Worm (Caenorhabditis elegans) whole organism, L2 larva: ENCODE measurements around the gene Y57G11C.38.

Experiments
- ZK546.5 ChIP-seq: sonication (generic microtip); optimal IDR thresholded peaks from 2 replicates; lab custom pipeline; 2017; ENCODE audit warnings: missing biosample characterization, missing genetic modification characterization
- ama-1 ChIP-seq: fragments of 150-350 bp; optimal IDR thresholded peaks from 2 replicates; lab custom pipeline; 2018; ENCODE audit warnings: inconsistent platforms
- ceh-16 ChIP-seq: fragments of 150-350 bp; optimal IDR thresholded peaks from 2 replicates; lab custom pipeline; 2014; ENCODE audit warnings: missing biosample characterization, missing genetic modification characterization
- dmd-4 ChIP-seq: sonication (generic microtip); optimal IDR thresholded peaks from 2 replicates; lab custom pipeline; 2017; ENCODE audit warnings: missing biosample characterization, missing genetic modification characterization
- elt-1 ChIP-seq: fragments of 150-350 bp; optimal IDR thresholded peaks from 2 replicates; lab custom pipeline; 2014; ENCODE audit warnings: missing biosample characterization, missing genetic modification characterization
- gmeb-1 ChIP-seq: fragments of 150-350 bp; optimal IDR thresholded peaks from 2 replicates; lab custom pipeline; 2014; ENCODE audit warnings: missing biosample characterization, missing genetic modification characterization
- lin-11 ChIP-seq: fragments of 150-350 bp; sonication (generic microtip); optimal IDR thresholded peaks from 2 replicates; lab custom pipeline; 2014; ENCODE audit warnings: missing biosample characterization, missing genetic modification characterization, inconsistent platforms, mixed read lengths
- lin-13 ChIP-seq: fragments of 150-350 bp; optimal IDR thresholded peaks from 2 replicates; lab custom pipeline; 2014; ENCODE audit warnings: missing biosample characterization, missing genetic modification reagents, missing genetic modification characterization
- lsy-2 ChIP-seq, 2 experiments: fragments of 150-350 bp in 1 of 2; sonication (generic microtip) in 1 of 2; optimal IDR thresholded peaks; 2 replicates each; lab custom pipeline; 2014 to 2017; ENCODE audit warnings: missing biosample characterization in 2 of 2, missing genetic modification characterization in 2 of 2
- mab-5 ChIP-seq: fragments of 150-350 bp; optimal IDR thresholded peaks from 2 replicates; lab custom pipeline; 2014; ENCODE audit warnings: missing biosample characterization, missing genetic modification characterization
- mbf-1 ChIP-seq: sonication (generic microtip); optimal IDR thresholded peaks from 2 replicates; lab custom pipeline; 2017; ENCODE audit warnings: missing biosample characterization, missing genetic modification characterization
- mdl-1 ChIP-seq, 2 experiments: fragments of 150-350 bp in 1 of 2; sonication (generic microtip) in 1 of 2; optimal IDR thresholded peaks; 2 replicates each; lab custom pipeline; 2017; ENCODE audit warnings: missing biosample characterization in 2 of 2, missing genetic modification characterization in 2 of 2
- nhr-10 ChIP-seq: sonication (generic microtip); optimal IDR thresholded peaks from 2 replicates; lab custom pipeline; 2017; ENCODE audit warnings: missing biosample characterization, missing genetic modification characterization
- nhr-11 ChIP-seq: fragments of 150-350 bp; optimal IDR thresholded peaks from 2 replicates; lab custom pipeline; 2014; ENCODE audit warnings: missing biosample characterization, missing genetic modification characterization
- nhr-12 ChIP-seq: fragments of 150-350 bp; optimal IDR thresholded peaks from 2 replicates; lab custom pipeline; 2014; ENCODE audit warnings: missing biosample characterization, missing genetic modification characterization
- nhr-23 ChIP-seq: fragments of 150-350 bp; optimal IDR thresholded peaks from 2 replicates; lab custom pipeline; 2014; ENCODE audit warnings: missing biosample characterization, missing genetic modification reagents, missing genetic modification characterization
- nhr-237 ChIP-seq: fragments of 150-350 bp; optimal IDR thresholded peaks from 2 replicates; lab custom pipeline; 2014; ENCODE audit warnings: missing biosample characterization, missing genetic modification characterization
- nhr-25 ChIP-seq: fragments of 150-350 bp; sonication (generic microtip); optimal IDR thresholded peaks from 3 replicates; lab custom pipeline; 2014; ENCODE audit warnings: missing biosample characterization, missing genetic modification characterization
- nhr-6 ChIP-seq: fragments of 150-350 bp; optimal IDR thresholded peaks from 2 replicates; lab custom pipeline; 2014; ENCODE audit warnings: missing biosample characterization, missing genetic modification characterization
- nhr-77 ChIP-seq: fragments of 150-350 bp; optimal IDR thresholded peaks from 2 replicates; lab custom pipeline; 2014; ENCODE audit warnings: missing biosample characterization, missing genetic modification characterization
- peb-1 ChIP-seq: fragments of 150-350 bp; optimal IDR thresholded peaks from 2 replicates; lab custom pipeline; 2014; ENCODE audit warnings: missing biosample characterization, missing genetic modification characterization
- skn-1 ChIP-seq: sonication (generic microtip); optimal IDR thresholded peaks from 2 replicates; lab custom pipeline; 2017; ENCODE audit warnings: missing biosample characterization, missing genetic modification characterization
- sma-3 ChIP-seq: sonication (generic microtip); optimal IDR thresholded peaks from 2 replicates; lab custom pipeline; 2016; ENCODE audit warnings: missing genetic modification reagents, missing genetic modification characterization, missing compliant biosample characterization
- sma-9 ChIP-seq, 2 experiments: fragments of 150-350 bp in 1 of 2; sonication (generic microtip) in 1 of 2; optimal IDR thresholded peaks; 2 replicates each; lab custom pipeline; 2014 to 2016; ENCODE audit warnings: missing genetic modification characterization in 2 of 2, mild to moderate bottlenecking in 1 of 2, missing biosample characterization in 1 of 2, missing compliant biosample characterization in 1 of 2, missing genetic modification reagents in 1 of 2, moderate library complexity in 1 of 2
- snpc-4 ChIP-seq: fragments of 150-350 bp; optimal IDR thresholded peaks from 2 replicates; lab custom pipeline; 2014; ENCODE audit warnings: missing biosample characterization, missing genetic modification characterization
- unc-39 ChIP-seq: fragments of 150-350 bp; optimal IDR thresholded peaks from 2 replicates; lab custom pipeline; 2014; ENCODE audit warnings: missing biosample characterization, missing genetic modification characterization
- unc-55 ChIP-seq: fragments of 150-350 bp; sonication (generic microtip); optimal IDR thresholded peaks from 3 replicates; lab custom pipeline; 2014; ENCODE audit warnings: missing biosample characterization, missing genetic modification reagents, missing genetic modification characterization
- unc-62 ChIP-seq: fragments of 150-350 bp; optimal IDR thresholded peaks from 2 replicates; lab custom pipeline; 2014; ENCODE audit warnings: missing biosample characterization, missing genetic modification reagents, missing genetic modification characterization
- zag-1 ChIP-seq: fragments of 150-350 bp; optimal IDR thresholded peaks from 2 replicates; lab custom pipeline; 2014; ENCODE audit warnings: missing biosample characterization, missing genetic modification characterization
- ztf-11 ChIP-seq: sonication (generic microtip); optimal IDR thresholded peaks from 2 replicates; lab custom pipeline; 2017; ENCODE audit warnings: missing biosample characterization, missing genetic modification characterization
- ztf-4 ChIP-seq: fragments of 150-350 bp; optimal IDR thresholded peaks from 2 replicates; lab custom pipeline; 2014; ENCODE audit warnings: missing biosample characterization, missing genetic modification characterization

Y57G11C.38 gene

DNA sequence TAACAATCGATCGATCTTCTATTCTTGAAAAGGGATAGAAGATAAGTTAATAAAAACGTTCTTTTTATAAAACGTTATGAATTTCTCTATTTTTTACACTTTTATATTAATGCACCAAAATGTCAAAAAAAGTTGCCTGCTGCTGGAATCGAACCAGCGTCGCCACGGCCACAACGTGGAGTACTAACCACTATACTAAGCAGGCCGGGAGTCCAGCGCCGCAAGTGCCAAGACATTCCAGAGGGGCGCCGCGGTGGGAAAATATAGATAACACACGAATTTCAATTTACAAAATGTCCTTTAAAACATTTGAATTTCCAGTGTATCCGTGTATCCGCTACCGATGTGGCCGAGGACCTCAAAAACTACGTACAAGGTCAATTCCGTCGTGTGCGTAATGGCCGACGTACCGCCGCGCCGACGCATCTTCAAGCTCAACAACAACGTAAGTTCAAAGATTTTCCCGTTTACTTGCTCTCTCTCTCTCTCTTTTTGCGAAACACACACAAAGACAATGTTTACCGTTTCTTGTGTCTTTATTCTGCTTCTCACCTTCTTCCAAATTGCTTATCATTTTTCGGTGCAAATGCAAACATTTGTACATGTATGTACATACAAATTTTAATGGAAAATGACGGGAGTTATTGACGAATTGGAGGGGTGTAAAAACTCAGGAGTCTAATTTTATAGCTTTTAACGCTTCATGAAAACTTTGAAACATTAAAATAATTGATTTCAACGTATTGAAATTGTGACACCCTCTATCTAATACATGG, 26.8 kb downstream of the Y57G11C.38 start (continued):
- TF ChIP-seq ama-1 (lab: Kevin White, UChicago) (no peak), nhr-6 (tag; lab: Kevin White, UChicago) (no peak), zag-1 (tag; lab: Kevin White, UChicago) (no peak), nhr-12 (tag; lab: Kevin White, UChicago) (no peak), lin-13 (no peak)

DNA sequence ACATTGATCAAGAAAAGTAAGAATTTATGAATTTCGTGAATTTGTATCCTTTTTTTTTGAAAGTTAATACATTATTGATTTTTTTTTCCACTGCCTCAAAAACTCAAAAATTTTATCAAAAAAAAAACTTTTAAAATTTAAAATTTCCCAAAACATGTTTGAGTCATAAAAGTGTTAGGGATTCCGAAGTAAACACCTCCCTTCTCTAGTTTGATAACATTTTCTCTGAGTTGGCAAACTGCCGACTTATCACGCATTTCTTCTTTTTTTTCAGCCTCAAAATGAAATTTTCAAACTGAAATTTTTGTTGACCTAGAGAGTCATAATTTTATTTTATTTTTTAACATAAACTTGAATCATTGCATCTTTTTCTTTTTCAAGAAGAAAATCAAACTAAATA, 28.7 kb downstream of the Y57G11C.38 start:
- TF ChIP-seq mab-5 (tag; lab: Kevin White, UChicago): no peak
- TF ChIP-seq nhr-10 (tag; lab: Kevin White, UChicago): no peak
- TF ChIP-seq sma-3 (GFP tag; lab: Kevin White, UChicago): no peak
- TF ChIP-seq ZK546.5: no peak

DNA sequence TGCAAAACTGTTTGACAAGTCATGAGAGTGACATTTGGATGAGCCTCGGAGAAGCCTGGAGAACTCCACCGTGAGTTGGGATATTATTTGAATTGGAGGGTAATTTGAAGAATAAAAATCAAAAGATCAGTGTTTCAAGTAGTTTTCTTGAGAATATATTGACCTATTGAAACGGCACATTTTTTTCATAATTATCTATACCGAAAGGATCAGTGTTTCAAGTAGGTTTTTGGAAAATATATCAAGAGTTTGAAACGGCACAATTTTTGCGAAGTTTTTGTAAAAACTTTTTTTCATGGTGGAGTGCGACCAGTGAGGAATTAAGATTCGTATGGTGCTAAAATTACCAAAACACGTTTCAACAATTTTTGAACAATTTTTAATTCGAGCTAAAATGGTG, 29.7 kb downstream of the Y57G11C.38 start:
- no peak for TF ChIP-seq sma-9 (GFP tag; optimal IDR thresholded peaks at IDR 0.05; lab: Kevin White, UChicago)
- no peak for TF ChIP-seq sma-9 (tag; optimal IDR thresholded peaks at IDR 0.05; lab: Kevin White, UChicago)
- TF ChIP-seq nhr-77 (tag; lab: Kevin White, UChicago): no peak
- no peak for TF ChIP-seq mbf-1
- no peak for TF ChIP-seq nhr-237 (tag; lab: Kevin White, UChicago)

DNA sequence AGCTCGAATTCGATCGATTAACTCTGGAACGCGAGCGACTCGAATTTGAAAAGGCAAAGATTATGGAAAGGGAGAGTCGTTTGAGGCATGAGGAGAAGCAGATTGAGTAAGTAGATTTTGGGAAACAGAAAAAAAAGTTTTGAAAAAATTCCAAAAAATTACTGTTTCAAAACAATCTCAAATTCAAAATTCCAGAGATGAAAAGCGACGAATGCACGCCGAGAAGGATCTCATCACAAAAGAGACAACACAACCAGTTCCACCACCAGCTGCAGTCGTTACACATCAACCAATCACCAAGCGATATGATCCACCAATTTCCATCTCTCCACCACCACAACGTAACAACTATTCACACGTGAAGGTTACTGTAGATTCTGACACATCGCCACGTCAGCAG, 32.1 kb downstream of the Y57G11C.38 start:
- TF ChIP-seq lin-13: no peak
- TF ChIP-seq, all 48 proteins: peak for 0

DNA sequence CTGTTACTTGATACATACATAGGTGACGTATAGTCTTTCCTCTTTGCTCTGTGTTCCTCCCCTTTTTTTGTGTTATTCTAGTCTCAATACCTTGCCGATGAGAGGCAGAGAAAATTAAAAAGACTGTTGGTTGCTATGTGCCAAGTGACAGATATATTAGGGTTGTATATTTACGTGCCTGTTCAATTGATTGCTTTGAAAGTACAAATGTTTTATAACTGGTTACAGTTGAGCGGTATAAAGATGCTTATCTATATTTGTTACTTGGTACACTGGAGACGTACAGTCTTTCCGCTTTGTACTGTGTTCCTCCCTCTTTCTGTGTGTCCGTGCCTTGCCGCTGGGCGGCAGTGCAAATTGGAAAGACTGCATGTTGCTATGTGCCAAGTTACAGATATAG, 40.9 kb downstream of the Y57G11C.38 start:
- TF ChIP-seq mdl-1 (tag; optimal IDR thresholded peaks at IDR 0.05; lab: Kevin White, UChicago) (no peak), ceh-16 (tag; lab: Kevin White, UChicago) (peak; percentile 17)
- TF ChIP-seq, all 48 proteins: peak for 1

DNA sequence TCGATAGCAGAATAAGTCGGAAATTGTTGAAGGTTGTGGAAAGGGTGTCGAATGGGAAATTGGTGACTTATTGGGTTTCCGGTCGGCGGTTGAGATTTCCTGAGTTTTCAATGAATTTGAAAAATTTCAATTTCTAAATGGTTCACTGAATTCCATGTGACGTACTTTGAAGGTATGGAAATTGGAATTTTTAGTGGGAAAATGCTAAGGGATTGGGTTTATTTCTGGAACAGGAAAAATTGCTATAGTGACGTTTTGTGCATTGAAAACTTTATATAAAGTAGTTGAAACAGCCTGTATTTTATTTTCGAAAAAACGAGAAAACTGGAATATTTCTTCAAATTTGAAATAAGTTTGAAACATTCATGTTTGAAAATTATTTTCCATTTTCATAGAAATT, 47.3 kb downstream of the Y57G11C.38 start, which contains the start of gene pnc-2:
pnc-2 (minus strand) TSS at position 101 of the 400 bp plus-strand sequence.
- TF ChIP-seq ama-1 (lab: Kevin White, UChicago) (no peak), skn-1 (no peak), elt-1 (tag; lab: Kevin White, UChicago) (no peak), nhr-11 (tag; lab: Kevin White, UChicago) (no peak), nhr-23 (tag; lab: Kevin White, UChicago) (no peak), peb-1 (no peak), nhr-12 (tag; lab: Kevin White, UChicago) (no peak), ceh-16 (tag; lab: Kevin White, UChicago) (no peak), gmeb-1 (tag; lab: Kevin White, UChicago) (no peak), unc-55 (GFP tag; lab: Kevin White, UChicago) (no peak), unc-39 (tag; lab: Kevin White, UChicago) (no peak), mbf-1 (no peak), ztf-4 (tag; lab: Kevin White, UChicago) (no peak), zag-1 (tag; lab: Kevin White, UChicago) (no peak), dmd-4 (no peak), snpc-4 (tag; lab: Kevin White, UChicago) (no peak), lsy-2 (tag; optimal IDR thresholded peaks at IDR 0.05; lab: Kevin White, UChicago) (no peak), nhr-25 (tag; lab: Kevin White, UChicago) (no peak), lin-11 (no peak), nhr-10 (tag; lab: Kevin White, UChicago) (no peak)

DNA sequence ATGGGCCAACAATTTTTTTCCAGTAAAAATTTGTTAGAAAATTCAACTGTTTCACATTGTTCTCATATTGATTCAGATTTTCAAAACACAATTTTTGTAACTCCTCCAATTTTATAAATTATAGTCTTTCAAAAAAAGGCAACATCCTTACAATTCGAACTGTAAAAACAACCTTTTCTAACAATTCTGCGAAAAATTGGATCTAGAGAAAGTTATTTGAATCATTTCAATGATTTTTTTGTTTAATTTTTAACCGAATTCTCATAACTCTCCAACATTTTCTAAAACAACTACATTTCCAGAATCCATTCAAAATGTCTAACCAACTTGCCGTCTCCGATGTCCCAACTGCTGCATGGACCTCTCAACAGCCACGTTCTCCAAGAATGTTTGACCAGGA, 57.1 kb downstream of the Y57G11C.38 start, which contains the start of gene ccch-5:
ccch-5 (plus strand) TSS at position 301 of the 400 bp plus-strand sequence.
- TF ChIP-seq unc-62 (GFP tag; lab: Kevin White, UChicago) (no peak), ztf-11 (no peak), peb-1 (no peak), nhr-11 (tag; lab: Kevin White, UChicago) (no peak), sma-3 (GFP tag; lab: Kevin White, UChicago) (no peak), nhr-10 (tag; lab: Kevin White, UChicago) (no peak), nhr-23 (tag; lab: Kevin White, UChicago) (no peak), gmeb-1 (tag; lab: Kevin White, UChicago) (no peak)
